Fruit fly (Drosophila melanogaster) whole organism: ENCODE results near the gene Acat2.

ENCODE experiments used
- Dll ChIP-seq: fragments of >200 bp; optimal IDR thresholded peaks from 2 replicates; lab custom pipeline; 2017
- pan ChIP-seq: fragments of >200 bp; optimal IDR thresholded peaks from 2 replicates; lab custom pipeline; 2017
- psq ChIP-seq: fragments of >200 bp; optimal IDR thresholded peaks from 2 replicates; lab custom pipeline; 2017

DNA sequence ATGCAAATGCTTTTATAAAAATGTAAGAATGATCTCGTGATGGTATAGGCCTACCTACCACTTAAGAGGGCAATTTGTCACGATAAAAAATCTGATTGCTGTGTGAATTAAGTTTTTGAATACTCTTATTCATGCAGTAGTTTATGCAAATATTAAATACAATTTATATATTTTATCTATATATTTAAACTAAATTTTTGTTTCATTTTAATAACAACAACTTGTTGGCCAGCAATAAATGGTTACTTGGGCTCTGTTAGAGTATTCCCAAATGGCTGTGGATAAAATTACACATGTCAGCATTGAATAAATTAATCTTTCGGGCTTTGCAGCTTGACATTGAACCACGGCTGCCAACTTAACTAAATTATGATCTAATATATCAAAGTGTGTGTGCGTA is 44.2 kb upstream of the Acat2 start:
- TF ChIP-seq pan (lab: Kevin White, UChicago): no peak
- no peak for TF ChIP-seq Dll
- no peak for TF ChIP-seq psq (lab: Kevin White, UChicago)
